Fruit fly (Drosophila melanogaster) whole organism, embryonic: ENCODE measurements around the gene Tim13.

ENCODE experiments used
- Atf6 ChIP-seq: fragments of 200-800 bp; sonication (Bioruptor generic); IDR thresholded peaks from 2 replicates; pipeline ENCODE4 v1.3.6; 2022; ENCODE audit warnings: missing biosample characterization, missing genetic modification characterization
- Bgb ChIP-seq: fragments of 200-800 bp; sonication (Bioruptor generic); IDR thresholded peaks from 2 replicates; pipeline ENCODE4 v1.3.6; 2022; ENCODE audit warnings: missing biosample characterization, missing genetic modification characterization; ENCODE audit not compliant: partially characterized antibody
- CG1024 ChIP-seq: fragments of 200-800 bp; sonication (Bioruptor generic); IDR thresholded peaks from 2 replicates; pipeline ENCODE4 v1.3.6; 2022; ENCODE audit warnings: missing biosample characterization, missing genetic modification characterization
- CG10274 ChIP-seq: fragments of 200-800 bp; sonication (Bioruptor generic); optimal IDR thresholded peaks from 3 replicates; lab custom pipeline; 2017; ENCODE audit warnings: missing biosample characterization, mild to moderate bottlenecking, missing genetic modification characterization
- CG11085 ChIP-seq: fragments of 200-800 bp; sonication (Bioruptor generic); IDR thresholded peaks from 2 replicates; pipeline ENCODE4 v1.3.6; 2022; ENCODE audit warnings: missing biosample characterization, missing genetic modification characterization
- CG11504 ChIP-seq: fragments of 200-800 bp; sonication (Bioruptor generic); optimal IDR thresholded peaks from 3 replicates; lab custom pipeline; 2019; ENCODE audit warnings: missing biosample characterization, mild to moderate bottlenecking, missing genetic modification characterization, moderate library complexity
- CG11560 ChIP-seq: fragments of 200-800 bp; sonication (Bioruptor generic); IDR thresholded peaks from 3 replicates; pipeline ENCODE4 v1.3.6; 2022; ENCODE audit warnings: missing biosample characterization, missing genetic modification characterization
- CG14050 ChIP-seq: fragments of 200-800 bp; sonication (Bioruptor generic); IDR thresholded peaks from 3 replicates; pipeline ENCODE4 v1.3.6; 2022; ENCODE audit warnings: missing biosample characterization, missing genetic modification characterization
- CG16815 ChIP-seq: fragments of 200-800 bp; sonication (Bioruptor generic); optimal IDR thresholded peaks from 3 replicates; lab custom pipeline; 2017; ENCODE audit warnings: missing biosample characterization, mild to moderate bottlenecking, missing genetic modification characterization
- CG17612 ChIP-seq: fragments of 200-800 bp; sonication (Bioruptor generic); IDR thresholded peaks from 2 replicates; pipeline ENCODE4 v1.3.6; 2022; ENCODE audit warnings: missing biosample characterization, missing genetic modification characterization
- CG18011 ChIP-seq: fragments of 200-800 bp; sonication (Bioruptor generic); optimal IDR thresholded peaks from 2 replicates; lab custom pipeline; 2017; ENCODE audit warnings: missing biosample characterization, missing genetic modification characterization, mild to moderate bottlenecking, moderate library complexity, missing genotype
- CG18619 ChIP-seq: fragments of 200-800 bp; sonication (Bioruptor generic); optimal IDR thresholded peaks from 3 replicates; lab custom pipeline; 2017; ENCODE audit warnings: missing biosample characterization, mild to moderate bottlenecking, missing genetic modification characterization
- CG31441 ChIP-seq: fragments of 200-800 bp; sonication (Bioruptor generic); IDR thresholded peaks from 2 replicates; pipeline ENCODE4 v1.3.6; 2022; ENCODE audit warnings: missing biosample characterization, missing genetic modification characterization
- CG32772 ChIP-seq: fragments of 200-800 bp; sonication (Bioruptor generic); IDR thresholded peaks from 2 replicates; pipeline ENCODE4 v1.3.6; 2022; ENCODE audit warnings: missing biosample characterization, missing genetic modification characterization
- CG34224 ChIP-seq: fragments of 200-800 bp; sonication (Bioruptor generic); IDR thresholded peaks from 3 replicates; pipeline ENCODE4 v1.3.6; 2022; ENCODE audit warnings: missing biosample characterization, missing genetic modification characterization; ENCODE audit not compliant: partially characterized antibody
- CG4328 ChIP-seq: fragments of 200-800 bp; sonication (Bioruptor generic); optimal IDR thresholded peaks from 3 replicates; lab custom pipeline; 2017; ENCODE audit warnings: missing biosample characterization, missing genetic modification reagents, missing genetic modification characterization
- CG4424 ChIP-seq: fragments of 200-800 bp; sonication (Bioruptor generic); optimal IDR thresholded peaks from 3 replicates; lab custom pipeline; 2016; ENCODE audit warnings: missing biosample characterization, missing genetic modification characterization
- CG5245 ChIP-seq: fragments of 200-800 bp; sonication (Bioruptor generic); optimal IDR thresholded peaks from 3 replicates; lab custom pipeline; 2016; ENCODE audit warnings: missing biosample characterization, missing genetic modification characterization
- CG6175 ChIP-seq: fragments of 200-800 bp; sonication (Bioruptor generic); IDR thresholded peaks from 3 replicates; pipeline ENCODE4 v1.3.6; 2022; ENCODE audit warnings: missing biosample characterization, missing genetic modification characterization
- CG7786 ChIP-seq: fragments of 200-800 bp; sonication (Bioruptor generic); optimal IDR thresholded peaks from 2 replicates; lab custom pipeline; 2016; ENCODE audit warnings: missing biosample characterization, missing genetic modification characterization
- CG8089 ChIP-seq: fragments of 200-800 bp; sonication (Bioruptor generic); optimal IDR thresholded peaks from 3 replicates; lab custom pipeline; 2016; ENCODE audit warnings: missing biosample characterization, missing genetic modification characterization
- CG9876 ChIP-seq: fragments of 200-800 bp; sonication (Bioruptor generic); optimal IDR thresholded peaks from 2 replicates; lab custom pipeline; 2016; ENCODE audit warnings: missing biosample characterization, missing genetic modification characterization
- CHES-1-like ChIP-seq: fragments of 200-800 bp; sonication (Bioruptor generic); optimal IDR thresholded peaks from 2 replicates; lab custom pipeline; 2016; ENCODE audit warnings: missing biosample characterization, missing genetic modification characterization
- Dek ChIP-seq: fragments of 200-800 bp; sonication (Bioruptor generic); optimal IDR thresholded peaks from 3 replicates; lab custom pipeline; 2019; ENCODE audit warnings: missing biosample characterization, mild to moderate bottlenecking, missing genetic modification characterization, moderate library complexity
- Hr51 ChIP-seq, 2 experiments: fragments of 200-800 bp; sonication (Bioruptor generic); optimal IDR thresholded peaks; 2 replicates in 1 of 2; 3 replicates in 1 of 2; lab custom pipeline; 2016 to 2018; ENCODE audit warnings: missing biosample characterization in 2 of 2, missing genetic modification characterization in 2 of 2, mild to moderate bottlenecking in 1 of 2, moderate library complexity in 1 of 2
- Opbp ChIP-seq: fragments of 200-800 bp; sonication (Bioruptor generic); IDR thresholded peaks from 3 replicates; pipeline ENCODE4 v1.3.6; 2022; ENCODE audit warnings: missing biosample characterization, missing genetic modification characterization; ENCODE audit not compliant: partially characterized antibody
- ab ChIP-seq: fragments of 200-800 bp; sonication (Bioruptor generic); optimal IDR thresholded peaks from 2 replicates; lab custom pipeline; 2016; ENCODE audit warnings: missing biosample characterization, missing genetic modification characterization
- ac ChIP-seq: fragments of 200-800 bp; sonication (Bioruptor generic); optimal IDR thresholded peaks from 3 replicates; lab custom pipeline; 2017; ENCODE audit warnings: missing biosample characterization, mild to moderate bottlenecking, missing genetic modification characterization
- bab2 ChIP-seq: fragments of 200-800 bp; sonication (Bioruptor generic); optimal IDR thresholded peaks from 2 replicates; lab custom pipeline; 2016; ENCODE audit warnings: missing biosample characterization, missing genetic modification characterization
- cad ChIP-seq: fragments of >200 bp; optimal IDR thresholded peaks from 2 replicates; lab custom pipeline; 2017; ENCODE audit warnings: missing biosample characterization, missing genetic modification characterization
- cas ChIP-seq: fragments of 200-800 bp; sonication (Bioruptor generic); IDR thresholded peaks from 2 replicates; pipeline ENCODE4 v1.3.6; 2022; ENCODE audit warnings: missing biosample characterization, missing genetic modification characterization
- dm ChIP-seq: fragments of 200-800 bp; sonication (Bioruptor generic); optimal IDR thresholded peaks from 3 replicates; lab custom pipeline; 2016; ENCODE audit warnings: missing biosample characterization, missing genetic modification characterization
- eyg ChIP-seq: fragments of 200-800 bp; sonication (Bioruptor generic); optimal IDR thresholded peaks from 3 replicates; lab custom pipeline; 2016; ENCODE audit warnings: missing biosample characterization, missing genetic modification characterization
- fd3F ChIP-seq: fragments of 200-800 bp; sonication (Bioruptor generic); optimal IDR thresholded peaks from 2 replicates; lab custom pipeline; 2018; ENCODE audit warnings: missing biosample characterization, mild to moderate bottlenecking, missing genetic modification characterization, moderate library complexity
- ftz-f1 ChIP-seq: fragments of 200-800 bp; sonication (Bioruptor generic); optimal IDR thresholded peaks from 2 replicates; lab custom pipeline; 2016; ENCODE audit warnings: missing biosample characterization, missing genetic modification characterization
- gt ChIP-seq: fragments of 200-800 bp; sonication (Bioruptor generic); IDR thresholded peaks from 2 replicates; pipeline ENCODE4 v1.3.6; 2022; ENCODE audit warnings: missing biosample characterization, missing genetic modification characterization
- inv ChIP-seq: fragments of 200-800 bp; sonication (Bioruptor generic); IDR thresholded peaks from 2 replicates; pipeline ENCODE4 v1.3.6; 2022; ENCODE audit warnings: missing biosample characterization, missing genetic modification characterization; ENCODE audit not compliant: partially characterized antibody
- klu ChIP-seq: fragments of 200-800 bp; sonication (Bioruptor generic); IDR thresholded peaks from 2 replicates; pipeline ENCODE4 v1.3.6; 2022; ENCODE audit warnings: missing biosample characterization, missing genetic modification characterization
- pnt ChIP-seq: fragments of 200-800 bp; sonication (Bioruptor generic); optimal IDR thresholded peaks from 3 replicates; lab custom pipeline; 2016; ENCODE audit warnings: missing biosample characterization, missing genetic modification characterization
- repo ChIP-seq: fragments of 200-800 bp; sonication (Bioruptor generic); optimal IDR thresholded peaks from 2 replicates; lab custom pipeline; 2016; ENCODE audit warnings: missing biosample characterization, missing genetic modification characterization
- sens-2 ChIP-seq: fragments of 200-800 bp; sonication (Bioruptor generic); IDR thresholded peaks from 2 replicates; pipeline ENCODE4 v1.3.6; 2022; ENCODE audit warnings: missing biosample characterization, missing genetic modification characterization
- slbo ChIP-seq: fragments of 200-800 bp; sonication (Bioruptor generic); IDR thresholded peaks from 2 replicates; pipeline ENCODE4 v1.3.6; 2022; ENCODE audit warnings: missing biosample characterization, missing genetic modification characterization
- slp2 ChIP-seq: fragments of 200-800 bp; sonication (Bioruptor generic); optimal IDR thresholded peaks from 2 replicates; lab custom pipeline; 2016; ENCODE audit warnings: missing biosample characterization, missing genetic modification characterization
- sob ChIP-seq: fragments of 200-800 bp; sonication (Bioruptor generic); IDR thresholded peaks from 2 replicates; pipeline ENCODE4 v1.3.6; 2022; ENCODE audit warnings: missing biosample characterization, missing genetic modification characterization
- twi ChIP-seq: fragments of 200-800 bp; optimal IDR thresholded peaks from 2 replicates; lab custom pipeline; 2019; ENCODE audit warnings: missing biosample characterization, mild to moderate bottlenecking, missing genetic modification characterization, moderate library complexity
- unpg ChIP-seq: fragments of 200-800 bp; sonication (Bioruptor generic); optimal IDR thresholded peaks from 3 replicates; lab custom pipeline; 2018; ENCODE audit warnings: missing biosample characterization, mild to moderate bottlenecking, missing genetic modification characterization, moderate library complexity

Gene Tim13

dm6 chr3L:11822446-11823334, 48.4 kb upstream of the Tim13 start, which contains the start of gene RpL10Ab (continued):
- TF ChIP-seq unpg, result peak; percentile 53
- TF ChIP-seq CG32772 (GFP tag; lab: Robert Waterston, UW), result peak; percentile 56
- TF ChIP-seq CG9876, result peak; percentile 47
- TF ChIP-seq Opbp (GFP tag; lab: Robert Waterston, UW), result peak; percentile 96
- TF ChIP-seq CG11560 (tag; lab: Robert Waterston, UW), result peak; percentile 61; the same call in 1 of the 3 replicates
- TF ChIP-seq pnt, result no peak
- TF ChIP-seq CG18619, result peak; percentile 64
- TF ChIP-seq CG14050, result no peak
- no peak for TF ChIP-seq gt (GFP tag; lab: Robert Waterston, UW)
- TF ChIP-seq repo, result no peak
- TF ChIP-seq klu (GFP tag; lab: Robert Waterston, UW), result peak; percentile 61; the same call in 1 of the 2 replicates
- peak; percentile 51; the same call in 1 of the 3 replicates for TF ChIP-seq CG6175 (GFP tag; lab: Robert Waterston, UW)
- peak; percentile 51; the same call in 1 of the 2 replicates for TF ChIP-seq sens-2 (GFP tag; lab: Robert Waterston, UW)
- peak; percentile 83 for TF ChIP-seq CG11504
- TF ChIP-seq sob, result peak; percentile 66
- TF ChIP-seq CG17612 (GFP tag; lab: Robert Waterston, UW), result no peak
- no peak for TF ChIP-seq twi (tag; lab: Kevin White, UChicago)
- TF ChIP-seq inv (GFP tag; lab: Robert Waterston, UW), result peak; percentile 82
- TF ChIP-seq cas (GFP tag; lab: Robert Waterston, UW), result peak; percentile 56; the same call in 1 of the 2 replicates
- TF ChIP-seq dm (GFP tag; lab: Kevin White, UChicago), result peak; percentile 90
- TF ChIP-seq slbo, result peak; percentile 74
- peak; percentile 31 for TF ChIP-seq slp2 (GFP tag; lab: Kevin White, UChicago)
- no peak for TF ChIP-seq bab2 (GFP tag; lab: Kevin White, UChicago)
- peak; percentile 80 for TF ChIP-seq CG31441 (GFP tag; lab: Robert Waterston, UW)
- TF ChIP-seq CG5245 (GFP tag; lab: Kevin White, UChicago), result peak; percentile 6
- TF ChIP-seq ab (GFP tag; lab: Kevin White, UChicago), result no peak
- peak; percentile 33 for TF ChIP-seq CG18011 (GFP tag; lab: Kevin White, UChicago)
- TF ChIP-seq CG8089 (GFP tag; lab: Kevin White, UChicago), result peak; percentile 16
- TF ChIP-seq CG7786 (GFP tag; lab: Kevin White, UChicago), result no peak
- peak; percentile 60 for TF ChIP-seq CG4424 (GFP tag; lab: Kevin White, UChicago)
- TF ChIP-seq Hr51 (GFP tag; optimal IDR thresholded peaks at IDR 0.05; lab: Kevin White, UChicago), result peak; percentile 4 to 38
- peak; percentile 60; the same call in 1 of the 2 replicates for TF ChIP-seq CG1024 (GFP tag; lab: Robert Waterston, UW)
- peak; percentile 39 for TF ChIP-seq Atf6 (GFP tag; lab: Robert Waterston, UW)
- peak; percentile 32 for TF ChIP-seq CG10274 (GFP tag; lab: Kevin White, UChicago)
- TF ChIP-seq CHES-1-like, result peak; percentile 2
- peak; percentile 63 for TF ChIP-seq CG16815
- no peak for TF ChIP-seq eyg
- TF ChIP-seq fd3F, result peak; percentile 19
- peak; percentile 48 for TF ChIP-seq Dek (tag; lab: Kevin White, UChicago)
- no peak for TF ChIP-seq cad
- TF ChIP-seq CG11085 (GFP tag; lab: Robert Waterston, UW), result peak; percentile 61
- TF ChIP-seq ac (GFP tag; lab: Kevin White, UChicago), result no peak
- peak; percentile 53 for TF ChIP-seq CG34224 (GFP tag; lab: Robert Waterston, UW)
- TF ChIP-seq Bgb (GFP tag; lab: Robert Waterston, UW), result peak; percentile 92
- TF ChIP-seq ftz-f1, result no peak
- peak; percentile 63 for TF ChIP-seq CG4328
- TF ChIP-seq, all 482 proteins: peak for 338
